Fruit fly (Drosophila melanogaster) whole organism, prepupa: Measurements from ENCODE around the gene Ugalt.

Experiments
- CG11902 ChIP-seq: fragments of 200-800 bp; sonication (Bioruptor generic); optimal IDR thresholded peaks from 3 replicates; lab custom pipeline; 2016; ENCODE audit warnings: missing biosample characterization, missing genetic modification characterization
- CG6854 ChIP-seq: fragments of 200-800 bp; sonication (Bioruptor generic); optimal IDR thresholded peaks from 2 replicates; lab custom pipeline; 2017; ENCODE audit warnings: missing biosample characterization, mild to moderate bottlenecking, missing genetic modification characterization
- CG9139 ChIP-seq: fragments of 200-800 bp; sonication (Bioruptor generic); optimal IDR thresholded peaks from 3 replicates; lab custom pipeline; 2017; ENCODE audit warnings: missing biosample characterization, mild to moderate bottlenecking, missing genetic modification characterization
- Eip93F ChIP-seq: fragments of 200-800 bp; sonication (Bioruptor generic); optimal IDR thresholded peaks from 2 replicates; lab custom pipeline; 2016; ENCODE audit warnings: missing biosample characterization, mild to moderate bottlenecking, missing genetic modification characterization
- Sox102F ChIP-seq: fragments of 200-800 bp; sonication (Bioruptor generic); optimal IDR thresholded peaks from 2 replicates; lab custom pipeline; 2016; ENCODE audit warnings: missing biosample characterization, mild to moderate bottlenecking, missing genetic modification characterization
- dac ChIP-seq: fragments of 200-800 bp; sonication (Bioruptor generic); optimal IDR thresholded peaks from 2 replicates; lab custom pipeline; 2017; ENCODE audit warnings: missing biosample characterization, mild to moderate bottlenecking, missing genetic modification characterization
- fkh ChIP-seq: fragments of 200-800 bp; sonication (Bioruptor generic); optimal IDR thresholded peaks from 3 replicates; lab custom pipeline; 2017; ENCODE audit warnings: missing biosample characterization, mild to moderate bottlenecking, missing genetic modification characterization, moderate library complexity

DNA sequence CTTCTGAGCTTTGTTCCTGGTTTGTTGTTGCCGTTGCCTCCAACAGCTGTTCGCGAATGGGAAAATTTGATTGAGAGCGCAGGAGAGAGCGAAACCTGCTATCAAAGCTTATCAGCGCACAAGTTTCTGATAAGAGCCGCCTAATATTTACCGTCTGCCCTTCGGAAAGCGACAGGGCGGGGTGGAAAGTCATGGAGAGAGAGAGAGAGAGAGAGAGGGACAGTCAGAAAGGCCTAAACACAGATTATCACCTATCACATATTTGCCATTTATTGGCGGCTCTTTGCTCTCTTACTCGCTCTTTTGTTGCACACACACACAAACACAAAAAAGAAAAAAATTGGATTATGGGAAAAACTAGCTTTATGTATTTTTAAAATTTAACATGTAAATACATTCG lies 39.9 kb upstream of the Ugalt start:
- TF ChIP-seq CG6854 (GFP tag; lab: Kevin White, UChicago) (no peak), CG11902 (no peak), CG9139 (GFP tag; lab: Kevin White, UChicago) (no peak), Sox102F (GFP tag; lab: Kevin White, UChicago) (no peak), Eip93F (GFP tag; lab: Kevin White, UChicago) (no peak), dac (GFP tag; lab: Kevin White, UChicago) (no peak), fkh (GFP tag; lab: Kevin White, UChicago) (no peak)
